Worm (Caenorhabditis elegans): Measurements from ENCODE around the gene stn-2.

DNA sequence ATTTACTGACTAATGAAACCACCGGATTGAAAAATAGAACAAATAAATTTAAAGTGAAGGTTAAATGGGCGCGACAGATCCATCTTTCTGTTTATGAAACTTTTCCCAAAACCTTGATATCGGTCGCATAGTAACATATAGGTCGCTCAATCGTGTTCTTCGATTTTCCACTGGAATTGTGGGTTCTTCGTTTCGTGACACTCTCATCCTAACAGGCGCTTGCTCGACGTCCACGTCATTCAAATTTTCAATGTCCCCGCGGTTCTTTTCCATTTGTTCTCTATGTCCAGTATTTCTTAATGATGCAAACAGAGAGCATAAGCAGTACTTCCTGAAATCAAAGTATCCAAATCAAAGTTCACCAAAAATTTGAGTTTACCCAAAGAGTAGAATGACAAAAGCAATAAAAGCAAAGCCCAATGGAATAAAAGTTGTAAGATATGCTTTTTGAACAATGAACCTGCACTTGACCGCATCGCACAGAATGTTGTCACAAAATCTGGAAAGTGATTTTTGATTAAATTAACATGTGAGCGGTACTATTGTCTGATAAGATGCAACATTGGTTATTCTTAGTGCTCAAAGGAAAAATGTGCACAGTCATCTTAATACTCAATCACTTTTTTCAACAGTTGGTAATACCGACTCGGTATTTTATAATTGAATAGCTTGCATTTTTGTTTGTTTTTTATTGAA, 12.9 kb downstream of the stn-2 start, which contains the start of gene F27D9.13:
- TF ChIP-seq ceh-45 (GFP tag; IDR thresholded peaks at IDR 0.05) (no peak), fkh-10 (GFP tag; optimal IDR thresholded peaks at IDR 0.05) (no peak), ama-1 (optimal IDR thresholded peaks at IDR 0.05) (no peak), K09A11.1 (tag; optimal IDR thresholded peaks at IDR 0.05; ENCODE audit: insufficient read depth) (no peak), pha-4 (tag; optimal IDR thresholded peaks at IDR 0.05) (no peak), dve-1 (tag; optimal IDR thresholded peaks at IDR 0.05) (no peak), npax-4 (tag; optimal IDR thresholded peaks at IDR 0.05) (no peak), tbx-2 (tag; optimal IDR thresholded peaks at IDR 0.05) (no peak), ceh-2 (tag; optimal IDR thresholded peaks at IDR 0.05) (no peak), fkh-6 (tag; optimal IDR thresholded peaks at IDR 0.05) (no peak), dmd-4 (tag; optimal IDR thresholded peaks at IDR 0.05; ENCODE audit: borderline replicate concordance) (no peak), pros-1 (tag; optimal IDR thresholded peaks at IDR 0.05) (no peak), gmeb-2 (tag; optimal IDR thresholded peaks at IDR 0.05) (no peak), ets-4 (tag; optimal IDR thresholded peaks at IDR 0.05) (no peak)
